Worm (Caenorhabditis elegans): ENCODE measurements around the gene F23B12.7.

DNA sequence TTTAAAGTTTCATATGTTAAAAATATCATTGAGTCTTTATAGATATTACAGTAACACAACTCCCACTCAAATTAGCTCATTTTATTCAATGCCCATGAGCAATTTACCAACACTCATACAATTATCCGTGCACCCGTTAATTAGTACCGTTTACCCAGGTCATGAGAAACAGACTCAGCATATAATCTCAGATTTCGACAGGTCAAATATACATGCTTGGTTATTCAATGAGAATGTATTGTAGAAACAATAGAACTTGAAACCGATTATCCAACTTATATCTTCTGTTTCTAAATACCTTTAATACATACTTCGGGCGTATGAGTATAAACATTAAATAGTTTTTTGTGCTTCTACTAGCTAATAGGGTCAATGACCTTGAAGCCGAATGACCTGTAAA, 13.3 kb upstream of the F23B12.7 start:
- TF ChIP-seq lsy-2 (tag; optimal IDR thresholded peaks at IDR 0.05) (no peak), ama-1 (optimal IDR thresholded peaks at IDR 0.05) (no peak), C34B4.2 (tag; optimal IDR thresholded peaks at IDR 0.05) (no peak), lin-14 (GFP tag; optimal IDR thresholded peaks at IDR 0.05) (no peak), dsc-1 (tag; optimal IDR thresholded peaks at IDR 0.05) (no peak), fkh-4 (tag; optimal IDR thresholded peaks at IDR 0.05; ENCODE audit: borderline replicate concordance) (no peak), nhr-77 (tag; optimal IDR thresholded peaks at IDR 0.05) (no peak)
